Worm (Caenorhabditis elegans) whole organism, early embryonic: ENCODE results near the gene rpb-11.

Source experiments
- B0310.2 ChIP-seq: sonication (generic microtip); optimal IDR thresholded peaks from 2 replicates; lab custom pipeline; 2016; ENCODE audit warnings: mild to moderate bottlenecking, missing genetic modification characterization, missing compliant biosample characterization
- F13C5.2 ChIP-seq: sonication (generic microtip); optimal IDR thresholded peaks from 2 replicates; lab custom pipeline; 2017; ENCODE audit warnings: mild to moderate bottlenecking, missing genetic modification characterization, inconsistent platforms, missing compliant biosample characterization
- aly-1 ChIP-seq: sonication (generic microtip); optimal IDR thresholded peaks from 2 replicates; lab custom pipeline; 2016; ENCODE audit warnings: missing genetic modification characterization, missing compliant biosample characterization
- ama-1 ChIP-seq: fragments of 150-350 bp; optimal IDR thresholded peaks from 2 replicates; lab custom pipeline; 2014
- ceh-13 ChIP-seq: fragments of 200-800 bp; sonication (Bioruptor generic); optimal IDR thresholded peaks from 2 replicates; lab custom pipeline; 2018; ENCODE audit warnings: mild to moderate bottlenecking, missing genetic modification characterization, missing compliant biosample characterization
- flt-1 ChIP-seq: fragments of 200-800 bp; sonication (Bioruptor generic); IDR thresholded peaks from 2 replicates; pipeline ENCODE4 v1.3.6; 2022; ENCODE audit warnings: missing genetic modification characterization, missing compliant biosample characterization
- hmbx-1 ChIP-seq: sonication (generic microtip); optimal IDR thresholded peaks from 2 replicates; lab custom pipeline; 2016; ENCODE audit warnings: mild to moderate bottlenecking, missing genetic modification characterization, missing compliant biosample characterization
- hmg-4 ChIP-seq: fragments of 200-800 bp; sonication (Bioruptor generic); optimal IDR thresholded peaks from 2 replicates; lab custom pipeline; 2018; ENCODE audit warnings: mild to moderate bottlenecking, missing genetic modification characterization, missing compliant biosample characterization
- pes-1 ChIP-seq: fragments of 200-800 bp; sonication (Bioruptor generic); IDR thresholded peaks from 2 replicates; pipeline ENCODE4 v1.3.6; 2022; ENCODE audit warnings: missing genetic modification reagents, missing genetic modification characterization, missing compliant biosample characterization
- sea-1 ChIP-seq: fragments of 200-800 bp; sonication (Bioruptor generic); conservative IDR thresholded peaks from 2 replicates; pipeline ENCODE4 v1.3.6; 2022; ENCODE audit warnings: missing genetic modification characterization, missing compliant biosample characterization
- tbx-11 ChIP-seq: fragments of 200-800 bp; sonication (Bioruptor generic); IDR thresholded peaks from 2 replicates; pipeline ENCODE4 v1.3.6; 2022; ENCODE audit warnings: missing genetic modification characterization, missing compliant biosample characterization
- tbx-37 ChIP-seq: fragments of 200-800 bp; sonication (Bioruptor generic); conservative IDR thresholded peaks from 2 replicates; pipeline ENCODE4 v1.3.6; 2022; ENCODE audit warnings: missing genetic modification reagents, missing genetic modification characterization, missing compliant biosample characterization
- tra-4 ChIP-seq: sonication (generic microtip); optimal IDR thresholded peaks from 2 replicates; lab custom pipeline; 2017; ENCODE audit warnings: missing genetic modification characterization, missing compliant biosample characterization

DNA sequence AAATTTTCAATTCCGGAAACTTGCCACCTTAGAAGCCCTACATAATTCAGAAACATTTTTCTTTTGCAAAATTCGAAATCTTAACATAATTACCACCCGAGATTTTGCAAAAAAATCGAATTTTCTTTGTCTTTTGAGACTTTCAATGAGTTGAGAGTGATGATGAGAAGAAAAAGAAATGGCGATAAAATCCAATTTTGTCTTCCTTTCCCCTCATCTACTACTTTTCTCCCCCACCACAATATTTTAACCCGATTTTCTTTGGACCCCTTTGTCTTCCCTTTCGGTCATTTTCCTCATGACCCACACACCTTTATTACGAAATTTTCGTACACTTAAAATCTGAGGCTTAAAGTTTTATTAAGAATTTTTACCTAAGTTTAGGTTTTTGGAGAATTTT is 38.5 kb downstream of the rpb-11 start:
- TF ChIP-seq flt-1 (no peak), tbx-11 (GFP tag; lab: Robert Waterston, UW) (no peak), sea-1 (GFP tag; lab: Robert Waterston, UW) (no peak), tra-4 (tag; lab: Kevin White, UChicago) (no peak), F13C5.2 (no peak), tbx-37 (GFP tag; lab: Robert Waterston, UW) (no peak), B0310.2 (no peak), hmbx-1 (tag; lab: Kevin White, UChicago) (no peak), ama-1 (lab: Kevin White, UChicago) (no peak), pes-1 (GFP tag; lab: Robert Waterston, UW) (no peak), hmg-4 (GFP tag; lab: Kevin White, UChicago) (no peak), ceh-13 (GFP tag; lab: Kevin White, UChicago) (no peak), aly-1 (tag; lab: Kevin White, UChicago) (no peak)
